Comparison of ENCODE assay signal across 3 fruit fly cellular contexts in genomic region chr2L:20700534-20701239, dm6.
A peak's percentile ranks its signal among the peaks of the same experiment; 100 is the strongest.
TF ChIP-seq lines count a peak whose summit lies in the region.

No protein-coding gene starts in this region.

TF ChIP-seq in whole organism, embryonic, 481 proteins besides CTCF, POLR2A, EP300 and RAD21 (continued from another document and continues in another):
- TF ChIP-seq HLHmδ (GFP tag; optimal IDR thresholded peaks at IDR 0.05; lab: Kevin White, UChicago): no peak
- TF ChIP-seq vvl (GFP tag; IDR thresholded peaks at IDR 0.05; lab: Robert Waterston, UW): peak; percentile 45; the same call in 1 of the 2 replicates
- no peak for TF ChIP-seq Asciz (GFP tag; optimal IDR thresholded peaks at IDR 0.05; lab: Kevin White, UChicago)
- TF ChIP-seq aop (GFP tag; IDR thresholded peaks at IDR 0.05; lab: Robert Waterston, UW): no peak
- peak; percentile 47; the same call in 1 of the 2 replicates for TF ChIP-seq CG32532 (GFP tag; IDR thresholded peaks at IDR 0.05; lab: Robert Waterston, UW)
- no peak for TF ChIP-seq prd (optimal IDR thresholded peaks at IDR 0.05; lab: Kevin White, UChicago)
- peak; percentile 34; the same call in 1 of the 3 replicates for TF ChIP-seq prd (GFP tag; IDR thresholded peaks at IDR 0.05; lab: Robert Waterston, UW)
- peak; percentile 41; the same call in 1 of the 2 replicates for TF ChIP-seq CG8765 (GFP tag; IDR thresholded peaks at IDR 0.05; lab: Robert Waterston, UW)
- no peak for TF ChIP-seq CG3838 (GFP tag; optimal IDR thresholded peaks at IDR 0.05; lab: Kevin White, UChicago)
- peak; percentile 33 for TF ChIP-seq Meics (GFP tag; optimal IDR thresholded peaks at IDR 0.05; lab: Kevin White, UChicago)
- TF ChIP-seq az2 (GFP tag; optimal IDR thresholded peaks at IDR 0.05; lab: Kevin White, UChicago): peak; percentile 8
- TF ChIP-seq CG17328 (GFP tag; IDR thresholded peaks at IDR 0.05; lab: Robert Waterston, UW): peak; percentile 11; the same call in 1 of the 2 replicates
- peak; percentile 31; the same call in 1 of the 2 replicates for TF ChIP-seq CG10366 (GFP tag; IDR thresholded peaks at IDR 0.05; lab: Robert Waterston, UW)
- TF ChIP-seq croc (GFP tag; conservative IDR thresholded peaks at IDR 0.05; lab: Robert Waterston, UW): peak; percentile 36; the same call in 2 of the 3 replicates
- peak; percentile 72; the same call in 2 of the 4 replicates for TF ChIP-seq chinmo (GFP tag; IDR thresholded peaks at IDR 0.05; lab: Robert Waterston, UW; ENCODE audit: partially characterized antibody)
- no peak for TF ChIP-seq CG32767 (GFP tag; IDR thresholded peaks at IDR 0.05; lab: Robert Waterston, UW)
- TF ChIP-seq slbo (GFP tag; IDR thresholded peaks at IDR 0.05; lab: Robert Waterston, UW): peak; percentile 42; the same call in 1 of the 2 replicates
- no peak for TF ChIP-seq pan (optimal IDR thresholded peaks at IDR 0.05; lab: Kevin White, UChicago)
- TF ChIP-seq pan (GFP tag; optimal IDR thresholded peaks at IDR 0.05 in 1 of 2, IDR thresholded peaks at IDR 0.05 in 1 of 2): peak in 1 of 2 experiments; percentile 29
- TF ChIP-seq lmd (GFP tag; IDR thresholded peaks at IDR 0.05; lab: Robert Waterston, UW): peak; percentile 46; the same call in 1 of the 2 replicates
- TF ChIP-seq bcd (GFP tag; optimal IDR thresholded peaks at IDR 0.05; lab: Kevin White, UChicago): peak; percentile 22
- peak; percentile 59; the same call in 2 of the 3 replicates for TF ChIP-seq dysf (GFP tag; IDR thresholded peaks at IDR 0.05; lab: Robert Waterston, UW)
- TF ChIP-seq Deaf1 (tag; optimal IDR thresholded peaks at IDR 0.05; lab: Kevin White, UChicago): peak; percentile 43
- TF ChIP-seq al (GFP tag; IDR thresholded peaks at IDR 0.05; lab: Robert Waterston, UW): peak; percentile 24; the same call in 1 of the 2 replicates
- TF ChIP-seq lbe (GFP tag; optimal IDR thresholded peaks at IDR 0.05; lab: Kevin White, UChicago): peak; percentile 80
- peak; percentile 53; the same call in 2 of the 3 replicates for TF ChIP-seq tgo (GFP tag; IDR thresholded peaks at IDR 0.05; lab: Robert Waterston, UW)
- peak; percentile 10 for TF ChIP-seq CG18599 (GFP tag; optimal IDR thresholded peaks at IDR 0.05; lab: Kevin White, UChicago)
- TF ChIP-seq CG7357 (GFP tag; IDR thresholded peaks at IDR 0.05; lab: Robert Waterston, UW): 0 out of 3 replicates have a peak, but pooled peaks have one; percentile 21
- 0 out of 3 replicates have a peak, but pooled peaks have one; percentile 19 for TF ChIP-seq H15 (GFP tag; IDR thresholded peaks at IDR 0.05; lab: Robert Waterston, UW)
- TF ChIP-seq CG4404 (GFP tag; IDR thresholded peaks at IDR 0.05; lab: Robert Waterston, UW): peak; percentile 31; the same call in 1 of the 2 replicates
- no peak for TF ChIP-seq slp2 (GFP tag; optimal IDR thresholded peaks at IDR 0.05; lab: Kevin White, UChicago)
- TF ChIP-seq Xrp1 (GFP tag; IDR thresholded peaks at IDR 0.05; lab: Robert Waterston, UW): peak; percentile 58
- TF ChIP-seq CG31441 (GFP tag; IDR thresholded peaks at IDR 0.05; lab: Robert Waterston, UW): peak; percentile 37; the same call in 1 of the 2 replicates
- TF ChIP-seq ttk (GFP tag; IDR thresholded peaks at IDR 0.05; lab: Robert Waterston, UW): no peak
- no peak for TF ChIP-seq Dp (GFP tag; optimal IDR thresholded peaks at IDR 0.05; lab: Kevin White, UChicago)
- no peak for TF ChIP-seq kni (GFP tag; optimal IDR thresholded peaks at IDR 0.05; lab: Kevin White, UChicago)
- TF ChIP-seq nmo (GFP tag; optimal IDR thresholded peaks at IDR 0.05; lab: Kevin White, UChicago): peak; percentile 50
- TF ChIP-seq Drgx (GFP tag; IDR thresholded peaks at IDR 0.05; lab: Robert Waterston, UW): peak; percentile 35; the same call in 1 of the 2 replicates
- no peak for TF ChIP-seq gsb (GFP tag; IDR thresholded peaks at IDR 0.05; lab: Robert Waterston, UW)
- TF ChIP-seq lab (GFP tag; optimal IDR thresholded peaks at IDR 0.05; lab: Kevin White, UChicago): peak; percentile 35

TF ChIP-seq in whole organism, prepupa, 60 proteins besides CTCF, POLR2A, EP300 and RAD21 (continued from another document):
- peak; percentile 58 for TF ChIP-seq Lpt (GFP tag; optimal IDR thresholded peaks at IDR 0.05; lab: Kevin White, UChicago)
- TF ChIP-seq CG8119 (GFP tag; IDR thresholded peaks at IDR 0.05; lab: Robert Waterston, UW): peak; percentile 77
- TF ChIP-seq eg (GFP tag; IDR thresholded peaks at IDR 0.05; lab: Robert Waterston, UW): peak; percentile 73
- TF ChIP-seq achi (GFP tag; optimal IDR thresholded peaks at IDR 0.05; lab: Kevin White, UChicago): peak; percentile 88
- TF ChIP-seq Gug (GFP tag; IDR thresholded peaks at IDR 0.05; lab: Robert Waterston, UW): peak; percentile 45; the same call in 1 of the 2 replicates
- TF ChIP-seq Hr39 (GFP tag; optimal IDR thresholded peaks at IDR 0.05; lab: Kevin White, UChicago): peak; percentile 62
- peak; percentile 89 for TF ChIP-seq Eip78C (GFP tag; lab: Kevin White, UChicago)
- TF ChIP-seq Ets96B (tag; optimal IDR thresholded peaks at IDR 0.05; lab: Kevin White, UChicago): peak; percentile 69
- TF ChIP-seq Smox (GFP tag; optimal IDR thresholded peaks at IDR 0.05; lab: Kevin White, UChicago): peak; percentile 65
- TF ChIP-seq CG3919 (GFP tag; optimal IDR thresholded peaks at IDR 0.05; lab: Kevin White, UChicago): peak; percentile 75
- peak; percentile 49 for TF ChIP-seq Ets21C (GFP tag; optimal IDR thresholded peaks at IDR 0.05; lab: Kevin White, UChicago)
- no peak for TF ChIP-seq CG8319 (GFP tag; optimal IDR thresholded peaks at IDR 0.05; lab: Kevin White, UChicago)
- no peak for TF ChIP-seq fkh (GFP tag; optimal IDR thresholded peaks at IDR 0.05; lab: Kevin White, UChicago)
- TF ChIP-seq CG4318 (GFP tag; optimal IDR thresholded peaks at IDR 0.05; lab: Kevin White, UChicago): peak; percentile 40
- peak; percentile 57 for TF ChIP-seq cyc (GFP tag; optimal IDR thresholded peaks at IDR 0.05; lab: Kevin White, UChicago)
- peak; percentile 12 for TF ChIP-seq CG6854 (GFP tag; optimal IDR thresholded peaks at IDR 0.05; lab: Kevin White, UChicago)
- TF ChIP-seq salr (GFP tag; optimal IDR thresholded peaks at IDR 0.05; lab: Kevin White, UChicago): peak; percentile 56 to 60
- peak; percentile 84 for TF ChIP-seq esn (GFP tag; optimal IDR thresholded peaks at IDR 0.05; lab: Kevin White, UChicago)
- peak; percentile 48 for TF ChIP-seq Eip93F (GFP tag; optimal IDR thresholded peaks at IDR 0.05; lab: Kevin White, UChicago)
- peak; percentile 70 for TF ChIP-seq Sox102F (GFP tag; optimal IDR thresholded peaks at IDR 0.05; lab: Kevin White, UChicago)
- TF ChIP-seq Eip75B (GFP tag; optimal IDR thresholded peaks at IDR 0.05; lab: Kevin White, UChicago): peak; percentile 68
- TF ChIP-seq CG11762 (GFP tag; optimal IDR thresholded peaks at IDR 0.05; lab: Kevin White, UChicago; ENCODE audit: insufficient read depth): no peak
- TF ChIP-seq svp (GFP tag; lab: Kevin White, UChicago): peak; percentile 85
- TF ChIP-seq fd59A (GFP tag; optimal IDR thresholded peaks at IDR 0.05; lab: Kevin White, UChicago): peak; percentile 80
- peak; percentile 39 for TF ChIP-seq CG6276 (GFP tag; optimal IDR thresholded peaks at IDR 0.05; lab: Kevin White, UChicago)
- peak; percentile 77 for TF ChIP-seq lz (GFP tag; optimal IDR thresholded peaks at IDR 0.05; lab: Kevin White, UChicago)
- TF ChIP-seq CG32006 (GFP tag; optimal IDR thresholded peaks at IDR 0.05; lab: Kevin White, UChicago): peak; percentile 82
- TF ChIP-seq fd85E (GFP tag; optimal IDR thresholded peaks at IDR 0.05; lab: Kevin White, UChicago): no peak
- TF ChIP-seq CG15336 (GFP tag; IDR thresholded peaks at IDR 0.05; lab: Robert Waterston, UW): peak; percentile 78
- peak; percentile 39; the same call in 1 of the 2 replicates for TF ChIP-seq CG11294 (GFP tag; IDR thresholded peaks at IDR 0.05; lab: Robert Waterston, UW)
- TF ChIP-seq Sox15 (GFP tag; optimal IDR thresholded peaks at IDR 0.05; lab: Kevin White, UChicago): peak; percentile 64
- TF ChIP-seq CG6808 (GFP tag; optimal IDR thresholded peaks at IDR 0.05; lab: Kevin White, UChicago): peak; percentile 53
- peak; percentile 38 for TF ChIP-seq CG7368 (GFP tag; optimal IDR thresholded peaks at IDR 0.05; lab: Kevin White, UChicago)
- TF ChIP-seq CG11902 (GFP tag; optimal IDR thresholded peaks at IDR 0.05; lab: Kevin White, UChicago): peak; percentile 57
- peak; percentile 76 for TF ChIP-seq CG3032 (tag; optimal IDR thresholded peaks at IDR 0.05; lab: Kevin White, UChicago)
- peak; percentile 80 for TF ChIP-seq acj6 (GFP tag; optimal IDR thresholded peaks at IDR 0.05; lab: Kevin White, UChicago)
- no peak for TF ChIP-seq topi (GFP tag; optimal IDR thresholded peaks at IDR 0.05; lab: Kevin White, UChicago)

TF ChIP-seq in whole organism, wandering third instar larva, 38 proteins besides CTCF, POLR2A, EP300 and RAD21 (continued from another document):
- TF ChIP-seq HLH106 (tag; optimal IDR thresholded peaks at IDR 0.05; lab: Kevin White, UChicago): peak; percentile 77
- TF ChIP-seq GATAd (GFP tag; optimal IDR thresholded peaks at IDR 0.05; lab: Kevin White, UChicago): no peak
